Fruit fly (Drosophila melanogaster): ENCODE measurements around the gene CG7800.
A peak's percentile ranks its signal among the peaks of the same experiment; 100 is the strongest.

Gene CG7800

DNA sequence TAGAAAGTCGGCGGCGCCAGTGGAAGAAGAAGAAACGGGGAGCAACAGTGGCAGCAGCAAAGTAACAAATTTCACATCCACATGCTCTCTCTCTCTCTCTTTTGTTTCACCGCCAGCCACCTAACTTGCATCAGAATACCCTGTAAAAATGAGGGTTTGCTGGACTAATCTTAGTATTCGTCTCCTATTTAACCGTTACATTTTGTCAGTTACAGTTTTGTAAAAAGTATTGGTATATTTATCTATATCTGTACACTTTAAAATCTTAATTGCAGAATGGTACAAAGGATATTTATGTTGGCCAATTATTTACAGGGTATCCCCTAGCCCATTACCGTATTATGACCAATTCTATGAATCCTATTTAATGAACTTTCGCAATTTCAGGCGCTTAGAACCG is 16.1 kb downstream of the CG7800 start (continued):
- no peak for TF ChIP-seq CG6813 (GFP tag; optimal IDR thresholded peaks at IDR 0.05)
- TF ChIP-seq CG1529 (GFP tag; optimal IDR thresholded peaks at IDR 0.05), result peak; percentile 18
- TF ChIP-seq CG4282 (GFP tag; optimal IDR thresholded peaks at IDR 0.05), result no peak
- 0 out of 2 replicates have a peak, but pooled peaks have one; percentile 13 for TF ChIP-seq vvl (GFP tag; IDR thresholded peaks at IDR 0.05)
- TF ChIP-seq Ssrp (tag; optimal IDR thresholded peaks at IDR 0.05), result peak; percentile 28
- TF ChIP-seq CG7745 (tag; optimal IDR thresholded peaks at IDR 0.05), result no peak
- TF ChIP-seq zfh1 (GFP tag; IDR thresholded peaks at IDR 0.05), result peak; percentile 27; the same call in 1 of the 3 replicates
- no peak for TF ChIP-seq Lim3 (GFP tag; IDR thresholded peaks at IDR 0.05)
- no peak for TF ChIP-seq ERR (GFP tag; optimal IDR thresholded peaks at IDR 0.05)
- no peak for TF ChIP-seq CG1024 (GFP tag; IDR thresholded peaks at IDR 0.05)
- TF ChIP-seq phol (tag; optimal IDR thresholded peaks at IDR 0.05), result peak; percentile 43
- no peak for TF ChIP-seq cato (GFP tag; optimal IDR thresholded peaks at IDR 0.05; ENCODE audit: borderline replicate concordance)
- no peak for TF ChIP-seq bigmax (GFP tag; optimal IDR thresholded peaks at IDR 0.05)
- no peak for TF ChIP-seq fd3F (GFP tag; optimal IDR thresholded peaks at IDR 0.05)
- no peak for TF ChIP-seq abd-A (tag; optimal IDR thresholded peaks at IDR 0.05)
- no peak for TF ChIP-seq prd (optimal IDR thresholded peaks at IDR 0.05)
- TF ChIP-seq prd (GFP tag; IDR thresholded peaks at IDR 0.05), result peak; percentile 16; the same call in 1 of the 3 replicates
- no peak for TF ChIP-seq zf30C (GFP tag; optimal IDR thresholded peaks at IDR 0.05)
- no peak for TF ChIP-seq ftz-f1 (GFP tag; optimal IDR thresholded peaks at IDR 0.05)
- no peak for TF ChIP-seq sc (optimal IDR thresholded peaks at IDR 0.05)
- no peak for TF ChIP-seq sc (GFP tag; optimal IDR thresholded peaks at IDR 0.05)
- no peak for TF ChIP-seq zen2 (GFP tag; IDR thresholded peaks at IDR 0.05; ENCODE audit: partially characterized antibody)
- no peak for TF ChIP-seq CG18599 (GFP tag; optimal IDR thresholded peaks at IDR 0.05)
- no peak for TF ChIP-seq CG6854 (GFP tag; optimal IDR thresholded peaks at IDR 0.05)
- TF ChIP-seq Mes4 (GFP tag; optimal IDR thresholded peaks at IDR 0.05), result no peak
- TF ChIP-seq CG13123 (GFP tag; optimal IDR thresholded peaks at IDR 0.05), result no peak
- TF ChIP-seq ind (GFP tag; optimal IDR thresholded peaks at IDR 0.05), result no peak
- no peak for TF ChIP-seq Nf-YC (tag; optimal IDR thresholded peaks at IDR 0.05)
- no peak for TF ChIP-seq CG17912 (GFP tag; optimal IDR thresholded peaks at IDR 0.05)
- TF ChIP-seq tgo (GFP tag; IDR thresholded peaks at IDR 0.05), result no peak; the same call in 2 of the 3 replicates
- TF ChIP-seq bcd (GFP tag; optimal IDR thresholded peaks at IDR 0.05), result no peak
- TF ChIP-seq MBD-R2 (GFP tag; IDR thresholded peaks at IDR 0.05), result no peak
- no peak for TF ChIP-seq CG6683 (GFP tag; optimal IDR thresholded peaks at IDR 0.05)
- TF ChIP-seq crol (GFP tag; IDR thresholded peaks at IDR 0.05), result no peak
- TF ChIP-seq HLH54F (GFP tag; optimal IDR thresholded peaks at IDR 0.05), result no peak
- TF ChIP-seq pan (optimal IDR thresholded peaks at IDR 0.05), result peak in 1 of 2 experiments; percentile 61
- no peak for TF ChIP-seq pan (GFP tag; optimal IDR thresholded peaks at IDR 0.05 in 1 of 2, IDR thresholded peaks at IDR 0.05 in 1 of 2)
- no peak for TF ChIP-seq tup (GFP tag; optimal IDR thresholded peaks at IDR 0.05)
- TF ChIP-seq CG3995 (GFP tag; optimal IDR thresholded peaks at IDR 0.05), result no peak
- peak; percentile 20 for TF ChIP-seq Hsf (GFP tag; optimal IDR thresholded peaks at IDR 0.05)
- TF ChIP-seq Fer2 (tag; optimal IDR thresholded peaks at IDR 0.05), result no peak
- TF ChIP-seq unc-4 (GFP tag; IDR thresholded peaks at IDR 0.05; ENCODE audit: partially characterized antibody), result no peak
- TF ChIP-seq Ptx1 (GFP tag; IDR thresholded peaks at IDR 0.05), result no peak
- TF ChIP-seq CG17361 (GFP tag; IDR thresholded peaks at IDR 0.05), result no peak
- no peak for TF ChIP-seq mld (GFP tag; IDR thresholded peaks at IDR 0.05; ENCODE audit: partially characterized antibody)
- no peak for TF ChIP-seq amos (GFP tag; IDR thresholded peaks at IDR 0.05; ENCODE audit: partially characterized antibody)
- peak; percentile 7 for TF ChIP-seq Hr3 (GFP tag; optimal IDR thresholded peaks at IDR 0.05)
- no peak for TF ChIP-seq hkb (optimal IDR thresholded peaks at IDR 0.05)
- TF ChIP-seq hkb (GFP tag; IDR thresholded peaks at IDR 0.05), result peak; percentile 53; the same call in 1 of the 2 replicates
- peak; percentile 8; the same call in 1 of the 2 replicates for TF ChIP-seq CG31441 (GFP tag; IDR thresholded peaks at IDR 0.05)
- TF ChIP-seq Awh (GFP tag; IDR thresholded peaks at IDR 0.05), result no peak
- peak; percentile 64 for TF ChIP-seq Sox102F (GFP tag; optimal IDR thresholded peaks at IDR 0.05)

All from whole organism, embryonic.